Worm (Caenorhabditis elegans) whole organism, L4 larva: ENCODE results near the gene lec-7.

Source experiments
- T20F7.1 ChIP-seq: fragments of 200-800 bp; sonication (Bioruptor generic); optimal IDR thresholded peaks from 2 replicates; lab custom pipeline; 2018; ENCODE audit warnings: mild to moderate bottlenecking, missing genetic modification characterization, missing compliant biosample characterization
- Y105C5A.15 ChIP-seq: fragments of 200-800 bp; sonication (Bioruptor generic); IDR thresholded peaks from 2 replicates; pipeline ENCODE4 v1.3.6; 2022; ENCODE audit warnings: missing genetic modification characterization, missing compliant biosample characterization
- ceh-32 ChIP-seq: sonication (generic microtip); optimal IDR thresholded peaks from 2 replicates; lab custom pipeline; 2016; ENCODE audit warnings: mild to moderate bottlenecking, missing genetic modification characterization, missing compliant biosample characterization; ENCODE audit not compliant: poor library complexity
- ceh-44 ChIP-seq: fragments of 200-800 bp; sonication (Bioruptor generic); IDR thresholded peaks from 2 replicates; pipeline ENCODE4 v1.3.6; 2022; ENCODE audit warnings: missing genetic modification reagents, missing genetic modification characterization, missing compliant biosample characterization
- ces-1 ChIP-seq: fragments of 150-350 bp; sonication (generic microtip); optimal IDR thresholded peaks from 4 replicates; lab custom pipeline; 2014; ENCODE audit warnings: missing biosample characterization, missing genetic modification reagents, missing genetic modification characterization
- ctbp-1 ChIP-seq: fragments of 200-800 bp; sonication (Bioruptor generic); IDR thresholded peaks from 2 replicates; pipeline ENCODE4 v1.3.6; 2022; ENCODE audit warnings: missing genetic modification reagents, missing genetic modification characterization, missing compliant biosample characterization
- daf-19 ChIP-seq: fragments of 200-800 bp; sonication (Bioruptor generic); conservative IDR thresholded peaks from 2 replicates; pipeline ENCODE4 v1.3.6; 2022; ENCODE audit warnings: missing genetic modification characterization, missing compliant biosample characterization
- dmd-6 ChIP-seq: fragments of 200-800 bp; sonication (Bioruptor generic); IDR thresholded peaks from 2 replicates; pipeline ENCODE4 v1.3.6; 2022; ENCODE audit warnings: missing genetic modification reagents, missing genetic modification characterization, missing compliant biosample characterization
- duxl-1 ChIP-seq: sonication (generic microtip); optimal IDR thresholded peaks from 2 replicates; lab custom pipeline; 2016; ENCODE audit warnings: mild to moderate bottlenecking, missing genetic modification characterization, moderate library complexity, missing compliant biosample characterization; ENCODE audit not compliant: poor library complexity
- dve-1 ChIP-seq: sonication (generic microtip); optimal IDR thresholded peaks from 2 replicates; lab custom pipeline; 2017; ENCODE audit warnings: antibody characterized with exemption, mild to moderate bottlenecking, missing genetic modification characterization, missing compliant biosample characterization; ENCODE audit not compliant: insufficient read depth
- egl-27 ChIP-seq: sonication (generic microtip); optimal IDR thresholded peaks from 3 replicates; lab custom pipeline; 2017; ENCODE audit warnings: missing biosample characterization, missing genetic modification reagents, missing genetic modification characterization
- fkh-10 ChIP-seq: fragments of 150-350 bp; optimal IDR thresholded peaks from 2 replicates; lab custom pipeline; 2014; ENCODE audit warnings: missing biosample characterization, missing genetic modification reagents, missing genetic modification characterization
- gei-8 ChIP-seq: fragments of 200-800 bp; sonication (Bioruptor generic); optimal IDR thresholded peaks from 2 replicates; lab custom pipeline; 2018; ENCODE audit warnings: mild to moderate bottlenecking, missing genetic modification characterization, missing compliant biosample characterization
- hlh-30 ChIP-seq: sonication (generic microtip); optimal IDR thresholded peaks from 2 replicates; lab custom pipeline; 2017; ENCODE audit warnings: antibody characterized with exemption, mild to moderate bottlenecking, missing genetic modification characterization, missing compliant biosample characterization; ENCODE audit not compliant: insufficient read depth
- lin-1 ChIP-seq: fragments of 200-800 bp; sonication (Bioruptor generic); IDR thresholded peaks from 2 replicates; pipeline ENCODE4 v1.3.6; 2022; ENCODE audit warnings: missing genetic modification reagents, missing genetic modification characterization, missing compliant biosample characterization
- lin-15B ChIP-seq: fragments of 150-350 bp; sonication (generic microtip); optimal IDR thresholded peaks from 3 replicates; lab custom pipeline; 2014; ENCODE audit warnings: missing biosample characterization, missing genetic modification characterization
- nhr-28 ChIP-seq: fragments of 150-350 bp; optimal IDR thresholded peaks from 2 replicates; lab custom pipeline; 2014; ENCODE audit warnings: missing biosample characterization, missing genetic modification characterization
- nhr-41 ChIP-seq: fragments of 200-800 bp; sonication (Bioruptor generic); IDR thresholded peaks from 2 replicates; pipeline ENCODE4 v1.3.6; 2022; ENCODE audit warnings: missing genetic modification reagents, missing genetic modification characterization, missing compliant biosample characterization
- nhr-77 ChIP-seq: fragments of 150-350 bp; optimal IDR thresholded peaks from 2 replicates; lab custom pipeline; 2014; ENCODE audit warnings: missing biosample characterization, missing genetic modification characterization
- pha-4 ChIP-seq, 2 experiments: fragments of 150-350 bp in 1 of 2; fragments of 200-800 bp in 1 of 2; sonication (Bioruptor generic) in 1 of 2; IDR thresholded peaks in 1 of 2; optimal IDR thresholded peaks in 1 of 2; 2 replicates each; pipeline versions ENCODE4 v1.3.6 to Lab custom; 2014 to 2022; ENCODE audit warnings: missing genetic modification characterization in 2 of 2, missing genetic modification reagents in 2 of 2, missing biosample characterization in 1 of 2, missing compliant biosample characterization in 1 of 2
- pqm-1 ChIP-seq: sonication (generic microtip); optimal IDR thresholded peaks from 2 replicates; lab custom pipeline; 2017; ENCODE audit warnings: missing biosample characterization, missing genetic modification characterization
- set-16 ChIP-seq: fragments of 200-800 bp; sonication (Bioruptor generic); IDR thresholded peaks from 2 replicates; pipeline ENCODE4 v1.3.6; 2022; ENCODE audit warnings: missing genetic modification reagents, missing genetic modification characterization, missing compliant biosample characterization
- unc-130 ChIP-seq: sonication (generic microtip); optimal IDR thresholded peaks from 2 replicates; lab custom pipeline; 2016; ENCODE audit warnings: missing genetic modification reagents, missing genetic modification characterization, missing compliant biosample characterization
- unc-62 ChIP-seq, 3 experiments: fragments of 150-350 bp in 1 of 3; sonication (generic microtip); optimal IDR thresholded peaks in 2 of 3; peaks in 1 of 3; 1 replicate in 1 of 3; 2 replicates in 2 of 3; lab custom pipeline; 2014 to 2017; ENCODE audit warnings: missing biosample characterization in 3 of 3, missing genetic modification characterization in 3 of 3, missing genetic modification reagents in 3 of 3, missing genotype in 1 of 3

The lec-7 gene

ce11 chrX:9851745-9852330 lies at the start of gene lec-7:
lec-7 (plus strand) TSS chrX:9852041.
- TF ChIP-seq pqm-1 (tag; lab: Kevin White, UChicago) (peak; percentile 26), daf-19 (GFP tag; lab: Robert Waterston, UW) (no peak), dmd-6 (GFP tag; lab: Robert Waterston, UW) (peak; percentile 49), dve-1 (tag; lab: Kevin White, UChicago) (peak; percentile 39), nhr-28 (tag; lab: Kevin White, UChicago) (peak; percentile 25), ceh-32 (tag; lab: Kevin White, UChicago) (no peak), ceh-44 (GFP tag; lab: Robert Waterston, UW) (no peak), pha-4 (GFP tag; IDR thresholded peaks at IDR 0.05; lab: Robert Waterston, UW) (no peak), pha-4 (tag; optimal IDR thresholded peaks at IDR 0.05; lab: Kevin White, UChicago) (peak; percentile 89)

ce11 chrX:9803603-9804002 lies 48.2 kb upstream of the lec-7 start:
- TF ChIP-seq ces-1 (GFP tag; lab: Kevin White, UChicago) (peak; percentile 90), ctbp-1 (GFP tag; lab: Robert Waterston, UW) (peak; percentile 27; the same call in 1 of the 2 replicates), unc-130 (GFP tag; lab: Kevin White, UChicago) (no peak), fkh-10 (GFP tag; lab: Kevin White, UChicago) (peak; percentile 93)

ce11 chrX:9804735-9805134 lies 47.1 kb upstream of the lec-7 start:
- no peak for TF ChIP-seq nhr-77
- TF ChIP-seq, all 104 proteins: peak for 0

- TF ChIP-seq fkh-10 (GFP tag; lab: Kevin White, UChicago) (peak; percentile 72), duxl-1 (tag; lab: Kevin White, UChicago) (no peak), ces-1 (GFP tag; lab: Kevin White, UChicago) (peak; percentile 85)
- TF ChIP-seq, all 104 proteins: peak for 2
Measured at ce11 chrX:9805426-9805825, 46.4 kb upstream of the lec-7 start.

ce11 chrX:9807377-9808048 lies 44.3 kb upstream of the lec-7 start, which contains the start of gene lgc-47:
lgc-47 (minus strand) TSS chrX:9807662.
- TF ChIP-seq gei-8 (GFP tag; lab: Kevin White, UChicago) (no peak), ctbp-1 (GFP tag; lab: Robert Waterston, UW) (0 out of 2 replicates have a peak, but pooled peaks have one; percentile 57), unc-62 (GFP tag; optimal IDR thresholded peaks at IDR 0.05 in 1 of 2; lab: Kevin White, UChicago) (peak in 1 of 2 experiments; percentile 7), unc-62 (tag; optimal IDR thresholded peaks at IDR 0.05; lab: Kevin White, UChicago) (no peak), set-16 (GFP tag; lab: Robert Waterston, UW) (peak; percentile 89)

- TF ChIP-seq lin-15B (tag; lab: Kevin White, UChicago) (no peak), Y105C5A.15 (GFP tag; lab: Robert Waterston, UW) (no peak), lin-1 (GFP tag; lab: Robert Waterston, UW) (no peak), T20F7.1 (GFP tag; lab: Kevin White, UChicago) (no peak), hlh-30 (tag; lab: Kevin White, UChicago) (no peak), ctbp-1 (GFP tag; lab: Robert Waterston, UW) (no peak), unc-62 (GFP tag; optimal IDR thresholded peaks at IDR 0.05 in 1 of 2; lab: Kevin White, UChicago) (peak in 1 of 2 experiments; percentile 22), unc-62 (tag; optimal IDR thresholded peaks at IDR 0.05; lab: Kevin White, UChicago) (no peak), egl-27 (tag; lab: Kevin White, UChicago) (no peak), nhr-41 (GFP tag; lab: Robert Waterston, UW) (no peak), set-16 (GFP tag; lab: Robert Waterston, UW) (peak; percentile 68)
Measured at ce11 chrX:9814132-9814811, 37.6 kb upstream of the lec-7 start.
